Fruit fly (Drosophila melanogaster) whole organism, embryonic: Measurements from ENCODE around the gene CG42538.
A peak's percentile ranks its signal among the peaks of the same experiment; 100 is the strongest.

Experiments used
- Antp ChIP-seq: fragments of 200-800 bp; sonication (Bioruptor generic); optimal IDR thresholded peaks from 3 replicates; lab custom pipeline; 2016; ENCODE audit warnings: missing biosample characterization, missing genetic modification characterization
- CG10462 ChIP-seq: fragments of 200-800 bp; sonication (Bioruptor generic); optimal IDR thresholded peaks from 2 replicates; lab custom pipeline; 2016; ENCODE audit warnings: missing biosample characterization, missing genetic modification characterization
- CG10543 ChIP-seq: fragments of 200-800 bp; sonication (Bioruptor generic); optimal IDR thresholded peaks from 3 replicates; lab custom pipeline; 2017; ENCODE audit warnings: missing biosample characterization, mild to moderate bottlenecking, missing genetic modification characterization, moderate library complexity
- CG10959 ChIP-seq: fragments of 200-800 bp; sonication (Bioruptor generic); IDR thresholded peaks from 2 replicates; pipeline ENCODE4 v1.3.6; 2022; ENCODE audit warnings: missing biosample characterization, missing genetic modification characterization
- CG11695 ChIP-seq: fragments of 200-800 bp; sonication (Bioruptor generic); IDR thresholded peaks from 3 replicates; pipeline ENCODE4 v1.3.6; 2022; ENCODE audit warnings: missing biosample characterization, missing genetic modification characterization
- CG13123 ChIP-seq: fragments of 200-800 bp; sonication (Bioruptor generic); optimal IDR thresholded peaks from 2 replicates; lab custom pipeline; 2016; ENCODE audit warnings: missing biosample characterization, missing genetic modification characterization
- CG14050 ChIP-seq: fragments of 200-800 bp; sonication (Bioruptor generic); IDR thresholded peaks from 3 replicates; pipeline ENCODE4 v1.3.6; 2022; ENCODE audit warnings: missing biosample characterization, missing genetic modification characterization
- CG1603 ChIP-seq: fragments of 200-800 bp; sonication (Bioruptor generic); optimal IDR thresholded peaks from 2 replicates; lab custom pipeline; 2019; ENCODE audit warnings: missing biosample characterization, mild to moderate bottlenecking, missing genetic modification characterization, moderate library complexity
- CG18011 ChIP-seq: fragments of 200-800 bp; sonication (Bioruptor generic); optimal IDR thresholded peaks from 2 replicates; lab custom pipeline; 2017; ENCODE audit warnings: missing biosample characterization, missing genetic modification characterization, mild to moderate bottlenecking, moderate library complexity, missing genotype
- CG2889 ChIP-seq: fragments of 200-800 bp; sonication (Bioruptor generic); IDR thresholded peaks from 3 replicates; pipeline ENCODE4 v1.3.6; 2022; ENCODE audit warnings: missing biosample characterization, missing genetic modification characterization
- CG31441 ChIP-seq: fragments of 200-800 bp; sonication (Bioruptor generic); IDR thresholded peaks from 2 replicates; pipeline ENCODE4 v1.3.6; 2022; ENCODE audit warnings: missing biosample characterization, missing genetic modification characterization
- CG32767 ChIP-seq: fragments of 200-800 bp; sonication (Bioruptor generic); IDR thresholded peaks from 2 replicates; pipeline ENCODE4 v1.3.6; 2022; ENCODE audit warnings: missing biosample characterization, missing genetic modification characterization
- CG3407 ChIP-seq: fragments of 200-800 bp; sonication (Bioruptor generic); optimal IDR thresholded peaks from 2 replicates; lab custom pipeline; 2018; ENCODE audit warnings: missing biosample characterization, mild to moderate bottlenecking, missing genetic modification characterization
- CG4424 ChIP-seq: fragments of 200-800 bp; sonication (Bioruptor generic); optimal IDR thresholded peaks from 3 replicates; lab custom pipeline; 2016; ENCODE audit warnings: missing biosample characterization, missing genetic modification characterization
- CG4617 ChIP-seq: fragments of 200-800 bp; sonication (Bioruptor generic); optimal IDR thresholded peaks from 3 replicates; lab custom pipeline; 2016; ENCODE audit warnings: missing biosample characterization, missing genetic modification characterization, borderline replicate concordance
- CG4820 ChIP-seq: fragments of 200-800 bp; sonication (Bioruptor generic); optimal IDR thresholded peaks from 3 replicates; lab custom pipeline; 2016; ENCODE audit warnings: missing biosample characterization, missing genetic modification characterization
- CG6689 ChIP-seq: fragments of 200-800 bp; sonication (Bioruptor generic); IDR thresholded peaks from 2 replicates; pipeline ENCODE4 v1.3.6; 2022; ENCODE audit warnings: missing biosample characterization, missing genetic modification characterization
- CG7271 ChIP-seq: fragments of 200-800 bp; sonication (Bioruptor generic); optimal IDR thresholded peaks from 2 replicates; lab custom pipeline; 2018; ENCODE audit warnings: missing biosample characterization, mild to moderate bottlenecking, missing genetic modification characterization, moderate library complexity
- CG9215 ChIP-seq: fragments of 200-800 bp; sonication (Bioruptor generic); IDR thresholded peaks from 2 replicates; pipeline ENCODE4 v1.3.6; 2022; ENCODE audit warnings: missing biosample characterization, missing genetic modification characterization
- Dp ChIP-seq: fragments of 200-800 bp; sonication (Bioruptor generic); optimal IDR thresholded peaks from 2 replicates; lab custom pipeline; 2018; ENCODE audit warnings: missing biosample characterization, mild to moderate bottlenecking, missing genetic modification characterization, moderate library complexity
- H15 ChIP-seq: fragments of 200-800 bp; sonication (Bioruptor generic); IDR thresholded peaks from 3 replicates; pipeline ENCODE4 v1.3.6; 2022; ENCODE audit warnings: missing biosample characterization, missing genetic modification characterization
- H2.0 ChIP-seq: fragments of 200-800 bp; sonication (Bioruptor generic); IDR thresholded peaks from 2 replicates; pipeline ENCODE4 v1.3.6; 2022; ENCODE audit warnings: missing biosample characterization, missing genetic modification characterization
- HLH3B ChIP-seq: fragments of 200-800 bp; sonication (Bioruptor generic); IDR thresholded peaks from 2 replicates; pipeline ENCODE4 v1.3.6; 2022; ENCODE audit warnings: missing biosample characterization, missing genetic modification characterization
- HLHmδ ChIP-seq: fragments of 200-800 bp; sonication (Bioruptor generic); optimal IDR thresholded peaks from 2 replicates; lab custom pipeline; 2018; ENCODE audit warnings: missing biosample characterization, mild to moderate bottlenecking, missing genetic modification characterization, moderate library complexity
- HmgZ ChIP-seq: fragments of 200-800 bp; sonication (Bioruptor generic); optimal IDR thresholded peaks from 2 replicates; lab custom pipeline; 2018; ENCODE audit warnings: missing biosample characterization, mild to moderate bottlenecking, missing genetic modification characterization
- Hmr ChIP-seq: fragments of 200-800 bp; sonication (Bioruptor generic); optimal IDR thresholded peaks from 3 replicates; lab custom pipeline; 2017; ENCODE audit warnings: mild to moderate bottlenecking, missing biosample characterization, missing genetic modification reagents, missing genetic modification characterization
- MESR4 ChIP-seq: fragments of 200-800 bp; sonication (Bioruptor generic); optimal IDR thresholded peaks from 2 replicates; lab custom pipeline; 2018; ENCODE audit warnings: missing biosample characterization, mild to moderate bottlenecking, missing genetic modification characterization, moderate library complexity
- Med ChIP-seq: fragments of 200-800 bp; sonication (Bioruptor generic); peaks from one replicate; lab custom pipeline; 2016; ENCODE audit warnings: missing biosample characterization, missing genetic modification characterization, mild to moderate bottlenecking, inconsistent platforms, moderate library complexity
- PHDP ChIP-seq: fragments of 200-800 bp; sonication (Bioruptor generic); optimal IDR thresholded peaks from 3 replicates; lab custom pipeline; 2018; ENCODE audit warnings: missing biosample characterization, mild to moderate bottlenecking, missing genetic modification characterization, moderate library complexity
- Sox102F ChIP-seq: fragments of 200-800 bp; sonication (Bioruptor generic); optimal IDR thresholded peaks from 2 replicates; lab custom pipeline; 2018; ENCODE audit warnings: missing biosample characterization, mild to moderate bottlenecking, missing genetic modification characterization, moderate library complexity
- Trl ChIP-seq, 3 experiments: fragments of >200 bp in 2 of 3; fragments of 200-800 bp in 1 of 3; sonication (Bioruptor generic) in 1 of 3; optimal IDR thresholded peaks; 2 replicates in 1 of 3; 3 replicates in 2 of 3; lab custom pipeline; 2016 to 2017; ENCODE audit warnings: missing biosample characterization in 1 of 3, missing genetic modification characterization in 1 of 3
- Xbp1 ChIP-seq: fragments of 200-800 bp; sonication (Bioruptor generic); optimal IDR thresholded peaks from 3 replicates; lab custom pipeline; 2016; ENCODE audit warnings: missing biosample characterization, mild to moderate bottlenecking, missing genetic modification characterization
- YL-1 ChIP-seq: fragments of 200-800 bp; sonication (Bioruptor generic); optimal IDR thresholded peaks from 3 replicates; lab custom pipeline; 2017; ENCODE audit warnings: missing biosample characterization, mild to moderate bottlenecking, missing genetic modification characterization
- abd-A ChIP-seq: fragments of 200-800 bp; sonication (Bioruptor generic); optimal IDR thresholded peaks from 3 replicates; lab custom pipeline; 2019; ENCODE audit warnings: missing biosample characterization, mild to moderate bottlenecking, missing genetic modification characterization, moderate library complexity
- chif ChIP-seq, 2 experiments: fragments of 200-800 bp; sonication (Bioruptor generic); optimal IDR thresholded peaks; 3 replicates each; lab custom pipeline; 2016; ENCODE audit warnings: missing biosample characterization in 2 of 2, missing genetic modification characterization in 2 of 2
- danr ChIP-seq: fragments of 200-800 bp; sonication (Bioruptor generic); IDR thresholded peaks from 2 replicates; pipeline ENCODE4 v1.3.6; 2022; ENCODE audit warnings: missing biosample characterization, missing genetic modification characterization
- exex ChIP-seq: fragments of 200-800 bp; sonication (Bioruptor generic); optimal IDR thresholded peaks from 4 replicates; lab custom pipeline; 2018; ENCODE audit warnings: missing biosample characterization, mild to moderate bottlenecking, missing genetic modification characterization, moderate library complexity
- fd64A ChIP-seq: fragments of 200-800 bp; sonication (Bioruptor generic); optimal IDR thresholded peaks from 3 replicates; lab custom pipeline; 2018; ENCODE audit warnings: missing biosample characterization, mild to moderate bottlenecking, missing genetic modification characterization
- gfzf ChIP-seq: fragments of 200-800 bp; sonication (Bioruptor generic); optimal IDR thresholded peaks from 2 replicates; lab custom pipeline; 2016; ENCODE audit warnings: missing biosample characterization, mild to moderate bottlenecking, missing genetic modification characterization, moderate library complexity
- ind ChIP-seq: fragments of 200-800 bp; sonication (Bioruptor generic); optimal IDR thresholded peaks from 3 replicates; lab custom pipeline; 2016; ENCODE audit warnings: missing biosample characterization, missing genetic modification characterization
- inv ChIP-seq: fragments of 200-800 bp; sonication (Bioruptor generic); IDR thresholded peaks from 2 replicates; pipeline ENCODE4 v1.3.6; 2022; ENCODE audit warnings: missing biosample characterization, missing genetic modification characterization; ENCODE audit not compliant: partially characterized antibody
- mirr ChIP-seq: fragments of 200-800 bp; sonication (Bioruptor generic); optimal IDR thresholded peaks from 3 replicates; lab custom pipeline; 2018; ENCODE audit warnings: missing biosample characterization, mild to moderate bottlenecking, missing genetic modification characterization
- onecut ChIP-seq: fragments of 200-800 bp; sonication (Bioruptor generic); IDR thresholded peaks from 2 replicates; pipeline ENCODE4 v1.3.6; 2022; ENCODE audit warnings: missing biosample characterization, missing genetic modification characterization
- p53 ChIP-seq: fragments of 200-800 bp; sonication (Bioruptor generic); optimal IDR thresholded peaks from 2 replicates; lab custom pipeline; 2016; ENCODE audit warnings: missing biosample characterization, missing genetic modification characterization
- row ChIP-seq: fragments of 200-800 bp; sonication (Bioruptor generic); IDR thresholded peaks from 3 replicates; pipeline ENCODE4 v1.3.6; 2022; ENCODE audit warnings: missing biosample characterization, missing genetic modification characterization
- sr ChIP-seq: fragments of 200-800 bp; sonication (Bioruptor generic); IDR thresholded peaks from 3 replicates; pipeline ENCODE4 v1.3.6; 2022; ENCODE audit warnings: missing biosample characterization, missing genetic modification characterization
- ssp ChIP-seq: fragments of 200-800 bp; sonication (Bioruptor generic); IDR thresholded peaks from 2 replicates; pipeline ENCODE4 v1.3.6; 2022; ENCODE audit warnings: missing biosample characterization, missing genetic modification characterization
- tgo ChIP-seq: fragments of 200-800 bp; sonication (Bioruptor generic); IDR thresholded peaks from 3 replicates; pipeline ENCODE4 v1.3.6; 2022; ENCODE audit warnings: missing biosample characterization, missing genetic modification characterization
- twi ChIP-seq: fragments of 200-800 bp; optimal IDR thresholded peaks from 2 replicates; lab custom pipeline; 2019; ENCODE audit warnings: missing biosample characterization, mild to moderate bottlenecking, missing genetic modification characterization, moderate library complexity
- zfh2 ChIP-seq: fragments of 200-800 bp; sonication (Bioruptor generic); optimal IDR thresholded peaks from 2 replicates; lab custom pipeline; 2016; ENCODE audit warnings: missing biosample characterization, missing genetic modification characterization

CG42538 gene

DNA sequence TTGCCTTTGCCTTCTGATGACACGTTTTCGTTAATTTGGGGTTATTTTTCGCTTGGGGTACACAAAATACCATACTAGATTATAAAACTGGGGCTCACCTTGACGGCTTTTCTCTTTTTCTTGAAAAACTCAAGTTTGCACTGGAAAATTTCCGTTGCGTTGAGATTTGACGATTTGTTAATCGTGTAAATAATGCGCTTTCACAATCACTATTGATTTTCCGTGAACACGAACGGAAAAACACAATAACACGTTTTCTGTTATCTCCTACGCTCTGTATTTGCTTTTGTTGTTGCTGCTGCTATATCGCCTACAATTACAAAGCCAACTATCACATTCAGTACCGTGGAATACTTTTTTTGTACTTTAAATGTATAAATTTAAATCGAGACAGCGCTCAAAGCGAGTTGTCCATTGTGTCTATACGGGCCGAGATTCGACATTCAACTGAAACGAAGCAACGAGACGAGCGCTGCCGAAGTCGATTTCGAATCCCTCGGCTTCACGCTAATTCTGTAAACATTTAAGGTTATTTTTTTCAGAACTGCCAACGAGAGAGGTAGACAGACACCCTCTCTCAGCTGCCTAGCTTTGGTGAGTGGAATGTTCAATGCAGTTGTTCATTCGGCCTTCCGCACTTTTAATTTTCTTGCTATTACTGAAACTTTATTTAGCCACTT is 12.2 kb downstream of the CG42538 start (continued):
- TF ChIP-seq Antp (GFP tag; lab: Kevin White, UChicago) = no peak
- TF ChIP-seq row = peak; percentile 31; the same call in 1 of the 3 replicates
- TF ChIP-seq exex (tag; lab: Kevin White, UChicago) = peak; percentile 53
- peak; percentile 57 for TF ChIP-seq MESR4 (GFP tag; lab: Kevin White, UChicago)
- no peak for TF ChIP-seq CG18011 (GFP tag; lab: Kevin White, UChicago)
- no peak for TF ChIP-seq CG11695 (GFP tag; lab: Robert Waterston, UW)
- TF ChIP-seq HLHmδ (GFP tag; lab: Kevin White, UChicago) = peak; percentile 2
- no peak for TF ChIP-seq CG2889 (GFP tag; lab: Robert Waterston, UW)
- TF ChIP-seq CG10462 (GFP tag; lab: Kevin White, UChicago) = no peak
- TF ChIP-seq HLH3B (GFP tag; lab: Robert Waterston, UW) = no peak
- TF ChIP-seq inv (GFP tag; lab: Robert Waterston, UW) = no peak; the same call in 1 of the 2 replicates
- no peak for TF ChIP-seq CG10959 (GFP tag; lab: Robert Waterston, UW)
- no peak for TF ChIP-seq CG14050 (GFP tag; lab: Robert Waterston, UW)
- no peak for TF ChIP-seq Dp
- peak; percentile 22 for TF ChIP-seq fd64A
- peak; percentile 85 for TF ChIP-seq abd-A (tag; lab: Kevin White, UChicago)
- no peak for TF ChIP-seq PHDP (tag; lab: Kevin White, UChicago)
- TF ChIP-seq HmgZ (tag; lab: Kevin White, UChicago) = peak; percentile 78
- no peak for TF ChIP-seq CG3407 (GFP tag; lab: Kevin White, UChicago)
- TF ChIP-seq danr (GFP tag; lab: Robert Waterston, UW) = no peak
- peak in 1 of 2 experiments; percentile 66 for TF ChIP-seq Trl (optimal IDR thresholded peaks at IDR 0.05; lab: Kevin White, UChicago)
- no peak for TF ChIP-seq Trl (GFP tag; optimal IDR thresholded peaks at IDR 0.05; lab: Kevin White, UChicago)
- TF ChIP-seq sr = no peak
- TF ChIP-seq CG4424 (GFP tag; lab: Kevin White, UChicago) = no peak
- peak; percentile 5 for TF ChIP-seq Xbp1 (GFP tag; lab: Kevin White, UChicago)
- TF ChIP-seq CG7271 (tag; lab: Kevin White, UChicago) = no peak
- TF ChIP-seq Med (GFP tag; lab: Kevin White, UChicago) = peak; percentile 92
- peak; percentile 85 for TF ChIP-seq mirr (GFP tag; lab: Kevin White, UChicago)
- no peak for TF ChIP-seq twi (tag; lab: Kevin White, UChicago)
- TF ChIP-seq H15 (GFP tag; lab: Robert Waterston, UW) = no peak
- TF ChIP-seq onecut (GFP tag; lab: Robert Waterston, UW) = peak; percentile 67
- no peak for TF ChIP-seq ssp
- no peak for TF ChIP-seq gfzf (GFP tag; lab: Kevin White, UChicago)
- no peak for TF ChIP-seq CG13123 (GFP tag; lab: Kevin White, UChicago)
- no peak for TF ChIP-seq zfh2
- TF ChIP-seq CG10543 (GFP tag; lab: Kevin White, UChicago) = peak; percentile 89
- no peak for TF ChIP-seq chif (GFP tag; optimal IDR thresholded peaks at IDR 0.05; lab: Kevin White, UChicago)
- TF ChIP-seq CG4617 = no peak
- no peak for TF ChIP-seq p53 (GFP tag; lab: Kevin White, UChicago)
- no peak for TF ChIP-seq CG6689 (GFP tag; lab: Robert Waterston, UW)
- peak; percentile 15; the same call in 1 of the 3 replicates for TF ChIP-seq tgo (GFP tag; lab: Robert Waterston, UW)
- no peak for TF ChIP-seq Hmr (GFP tag; lab: Kevin White, UChicago)
- no peak; the same call in 1 of the 2 replicates for TF ChIP-seq CG31441 (GFP tag; lab: Robert Waterston, UW)
- TF ChIP-seq CG32767 (GFP tag; lab: Robert Waterston, UW) = no peak
- TF ChIP-seq CG4820 (GFP tag; lab: Kevin White, UChicago) = no peak
- TF ChIP-seq H2.0 (GFP tag; lab: Robert Waterston, UW) = no peak
- no peak for TF ChIP-seq ind (GFP tag; lab: Kevin White, UChicago)
- no peak for TF ChIP-seq YL-1 (GFP tag; lab: Kevin White, UChicago)
- TF ChIP-seq Sox102F (GFP tag; lab: Kevin White, UChicago) = no peak
- TF ChIP-seq CG9215 = no peak
- peak; percentile 19 for TF ChIP-seq CG1603
